Fruit fly (Drosophila melanogaster) whole organism, embryonic: ENCODE data around the gene CG13984.

Experiments used
- Adf1 ChIP-seq: fragments of 200-800 bp; sonication (Bioruptor generic); IDR thresholded peaks from 2 replicates; pipeline ENCODE4 v1.3.6; 2022; ENCODE audit warnings: missing biosample characterization, missing genetic modification characterization
- B-H2 ChIP-seq: fragments of 200-800 bp; sonication (Bioruptor generic); optimal IDR thresholded peaks from 2 replicates; lab custom pipeline; 2018; ENCODE audit warnings: missing biosample characterization, mild to moderate bottlenecking, missing genetic modification characterization
- Bdp1 ChIP-seq: fragments of 200-800 bp; sonication (Bioruptor generic); optimal IDR thresholded peaks from 3 replicates; lab custom pipeline; 2016; ENCODE audit warnings: missing biosample characterization, missing genetic modification characterization
- CG10147 ChIP-seq: fragments of 200-800 bp; sonication (Bioruptor generic); optimal IDR thresholded peaks from 2 replicates; lab custom pipeline; 2019; ENCODE audit warnings: missing biosample characterization, mild to moderate bottlenecking, missing genetic modification characterization, moderate library complexity
- CG10321 ChIP-seq: fragments of 200-800 bp; sonication (Bioruptor generic); IDR thresholded peaks from 2 replicates; pipeline ENCODE4 v1.3.6; 2022; ENCODE audit warnings: missing biosample characterization, missing genetic modification characterization
- CG13775 ChIP-seq: fragments of 200-800 bp; sonication (Bioruptor generic); optimal IDR thresholded peaks from 3 replicates; lab custom pipeline; 2017; ENCODE audit warnings: missing biosample characterization, mild to moderate bottlenecking, missing genetic modification characterization
- CG14710 ChIP-seq: fragments of 200-800 bp; sonication (Bioruptor generic); optimal IDR thresholded peaks from 3 replicates; lab custom pipeline; 2019; ENCODE audit warnings: missing biosample characterization, mild to moderate bottlenecking, missing genetic modification characterization, moderate library complexity
- CG15073 ChIP-seq: fragments of 200-800 bp; sonication (Bioruptor generic); optimal IDR thresholded peaks from 2 replicates; lab custom pipeline; 2016; ENCODE audit warnings: missing biosample characterization, missing genetic modification characterization
- CG15514 ChIP-seq: fragments of 200-800 bp; sonication (Bioruptor generic); optimal IDR thresholded peaks from 3 replicates; lab custom pipeline; 2017; ENCODE audit warnings: missing biosample characterization, missing genetic modification characterization, mild to moderate bottlenecking, moderate library complexity, missing genetic modification reagents
- CG15601 ChIP-seq: fragments of 200-800 bp; sonication (Bioruptor generic); optimal IDR thresholded peaks from 3 replicates; lab custom pipeline; 2019; ENCODE audit warnings: missing biosample characterization, mild to moderate bottlenecking, missing genetic modification characterization, moderate library complexity
- CG1602 ChIP-seq: fragments of 200-800 bp; sonication (Bioruptor generic); optimal IDR thresholded peaks from 3 replicates; lab custom pipeline; 2016; ENCODE audit warnings: missing biosample characterization, missing genetic modification characterization
- CG1647 ChIP-seq: fragments of 200-800 bp; sonication (Bioruptor generic); optimal IDR thresholded peaks from 3 replicates; lab custom pipeline; 2016; ENCODE audit warnings: missing biosample characterization, missing genetic modification characterization
- CG1792 ChIP-seq: fragments of 200-800 bp; sonication (Bioruptor generic); optimal IDR thresholded peaks from 2 replicates; lab custom pipeline; 2016; ENCODE audit warnings: missing biosample characterization, missing genetic modification characterization
- CG18011 ChIP-seq: fragments of 200-800 bp; sonication (Bioruptor generic); optimal IDR thresholded peaks from 2 replicates; lab custom pipeline; 2017; ENCODE audit warnings: missing biosample characterization, missing genetic modification characterization, mild to moderate bottlenecking, moderate library complexity, missing genotype
- CG18599 ChIP-seq: fragments of 200-800 bp; sonication (Bioruptor generic); optimal IDR thresholded peaks from 3 replicates; lab custom pipeline; 2017; ENCODE audit warnings: missing biosample characterization, missing genetic modification characterization, mild to moderate bottlenecking, moderate library complexity, missing genetic modification reagents
- CG2202 ChIP-seq: fragments of 200-800 bp; sonication (Bioruptor generic); optimal IDR thresholded peaks from 2 replicates; lab custom pipeline; 2018; ENCODE audit warnings: missing biosample characterization, mild to moderate bottlenecking, missing genetic modification characterization
- CG3065 ChIP-seq: fragments of 200-800 bp; sonication (Bioruptor generic); optimal IDR thresholded peaks from 2 replicates; lab custom pipeline; 2016; ENCODE audit warnings: missing biosample characterization, missing genetic modification characterization
- CG32532 ChIP-seq: fragments of 200-800 bp; sonication (Bioruptor generic); IDR thresholded peaks from 2 replicates; pipeline ENCODE4 v1.3.6; 2022; ENCODE audit warnings: missing biosample characterization, missing genetic modification characterization
- CG32772 ChIP-seq: fragments of 200-800 bp; sonication (Bioruptor generic); IDR thresholded peaks from 2 replicates; pipeline ENCODE4 v1.3.6; 2022; ENCODE audit warnings: missing biosample characterization, missing genetic modification characterization
- CG5953 ChIP-seq: fragments of 200-800 bp; sonication (Bioruptor generic); IDR thresholded peaks from 2 replicates; pipeline ENCODE4 v1.3.6; 2022; ENCODE audit warnings: missing biosample characterization, missing genetic modification characterization
- CG7357 ChIP-seq: fragments of 200-800 bp; sonication (Bioruptor generic); IDR thresholded peaks from 3 replicates; pipeline ENCODE4 v1.3.6; 2022; ENCODE audit warnings: missing biosample characterization, missing genetic modification characterization
- CG7745 ChIP-seq: fragments of 200-800 bp; sonication (Bioruptor generic); optimal IDR thresholded peaks from 2 replicates; lab custom pipeline; 2018; ENCODE audit warnings: missing biosample characterization, mild to moderate bottlenecking, missing genetic modification characterization, moderate library complexity
- CG9797 ChIP-seq: fragments of 200-800 bp; sonication (Bioruptor generic); optimal IDR thresholded peaks from 3 replicates; lab custom pipeline; 2018; ENCODE audit warnings: missing biosample characterization, mild to moderate bottlenecking, missing genetic modification characterization
- CkIIα-i1 ChIP-seq: fragments of 200-800 bp; sonication (Bioruptor generic); IDR thresholded peaks from 2 replicates; pipeline ENCODE4 v1.3.6; 2022; ENCODE audit warnings: missing biosample characterization, missing genetic modification characterization
- D19B ChIP-seq: fragments of 200-800 bp; sonication (Bioruptor generic); optimal IDR thresholded peaks from 2 replicates; lab custom pipeline; 2017; ENCODE audit warnings: missing biosample characterization, mild to moderate bottlenecking, missing genetic modification characterization
- Doc3 ChIP-seq: fragments of 200-800 bp; sonication (Bioruptor generic); IDR thresholded peaks from 3 replicates; pipeline ENCODE4 v1.3.6; 2022; ENCODE audit warnings: missing biosample characterization, missing genetic modification characterization; ENCODE audit not compliant: partially characterized antibody
- E2f1 ChIP-seq: fragments of 200-800 bp; sonication (Bioruptor generic); IDR thresholded peaks from 2 replicates; pipeline ENCODE4 v1.3.6; 2022; ENCODE audit warnings: missing biosample characterization, missing genetic modification characterization
- Fer3 ChIP-seq: fragments of 200-800 bp; sonication (Bioruptor generic); optimal IDR thresholded peaks from 2 replicates; lab custom pipeline; 2018; ENCODE audit warnings: missing biosample characterization, mild to moderate bottlenecking, missing genetic modification characterization, moderate library complexity
- HLH54F ChIP-seq: fragments of 200-800 bp; sonication (Bioruptor generic); optimal IDR thresholded peaks from 3 replicates; lab custom pipeline; 2016; ENCODE audit warnings: missing biosample characterization, missing genetic modification characterization
- Jarid2 ChIP-seq: fragments of 200-800 bp; sonication (Bioruptor generic); optimal IDR thresholded peaks from 3 replicates; lab custom pipeline; 2017; ENCODE audit warnings: mild to moderate bottlenecking, missing biosample characterization, missing genetic modification reagents, missing genetic modification characterization
- Max ChIP-seq: fragments of 200-800 bp; sonication (Bioruptor generic); optimal IDR thresholded peaks from 2 replicates; lab custom pipeline; 2016; ENCODE audit warnings: missing biosample characterization, mild to moderate bottlenecking, missing genetic modification characterization
- Neu2 ChIP-seq: fragments of 200-800 bp; sonication (Bioruptor generic); optimal IDR thresholded peaks from 3 replicates; lab custom pipeline; 2016; ENCODE audit warnings: missing biosample characterization, missing genetic modification characterization, borderline replicate concordance
- Nf-YB ChIP-seq: fragments of 200-800 bp; sonication (Bioruptor generic); optimal IDR thresholded peaks from 3 replicates; lab custom pipeline; 2019; ENCODE audit warnings: missing biosample characterization, mild to moderate bottlenecking, missing genetic modification characterization, moderate library complexity
- Pdp1 ChIP-seq, 2 experiments: fragments of 200-800 bp; sonication (Bioruptor generic); optimal IDR thresholded peaks; 3 replicates each; lab custom pipeline; 2016; ENCODE audit warnings: missing biosample characterization in 2 of 2, missing genetic modification characterization in 2 of 2, mild to moderate bottlenecking in 1 of 2, moderate library complexity in 1 of 2
- Ptx1 ChIP-seq: fragments of 200-800 bp; sonication (Bioruptor generic); IDR thresholded peaks from 2 replicates; pipeline ENCODE4 v1.3.6; 2022; ENCODE audit warnings: missing biosample characterization, missing genetic modification characterization
- Rx ChIP-seq: fragments of 200-800 bp; sonication (Bioruptor generic); IDR thresholded peaks from 2 replicates; pipeline ENCODE4 v1.3.6; 2022; ENCODE audit warnings: missing biosample characterization, missing genetic modification characterization
- amos ChIP-seq: fragments of 200-800 bp; sonication (Bioruptor generic); IDR thresholded peaks from 2 replicates; pipeline ENCODE4 v1.3.6; 2022; ENCODE audit warnings: missing biosample characterization, missing genetic modification characterization; ENCODE audit not compliant: partially characterized antibody
- ash1 ChIP-seq: fragments of 200-800 bp; sonication (Bioruptor generic); optimal IDR thresholded peaks from 2 replicates; lab custom pipeline; 2018; ENCODE audit warnings: missing biosample characterization, mild to moderate bottlenecking, missing genetic modification characterization
- btn ChIP-seq: fragments of 200-800 bp; sonication (Bioruptor generic); optimal IDR thresholded peaks from 2 replicates; lab custom pipeline; 2016; ENCODE audit warnings: missing biosample characterization, missing genetic modification characterization
- chif ChIP-seq, 2 experiments: fragments of 200-800 bp; sonication (Bioruptor generic); optimal IDR thresholded peaks; 3 replicates each; lab custom pipeline; 2016; ENCODE audit warnings: missing biosample characterization in 2 of 2, missing genetic modification characterization in 2 of 2
- fd102C ChIP-seq: fragments of 200-800 bp; sonication (Bioruptor generic); optimal IDR thresholded peaks from 2 replicates; lab custom pipeline; 2018; ENCODE audit warnings: missing biosample characterization, mild to moderate bottlenecking, missing genetic modification characterization, moderate library complexity
- kah ChIP-seq: fragments of 200-800 bp; sonication (Bioruptor generic); optimal IDR thresholded peaks from 2 replicates; lab custom pipeline; 2018; ENCODE audit warnings: missing biosample characterization, mild to moderate bottlenecking, missing genetic modification characterization
- mirr ChIP-seq: fragments of 200-800 bp; sonication (Bioruptor generic); optimal IDR thresholded peaks from 3 replicates; lab custom pipeline; 2018; ENCODE audit warnings: missing biosample characterization, mild to moderate bottlenecking, missing genetic modification characterization
- pfk ChIP-seq: fragments of 200-800 bp; sonication (Bioruptor generic); optimal IDR thresholded peaks from 2 replicates; lab custom pipeline; 2018; ENCODE audit warnings: missing biosample characterization, mild to moderate bottlenecking, missing genetic modification characterization, moderate library complexity
- pzg ChIP-seq: fragments of 200-800 bp; sonication (Bioruptor generic); optimal IDR thresholded peaks from 3 replicates; lab custom pipeline; 2018; ENCODE audit warnings: missing biosample characterization, mild to moderate bottlenecking, missing genetic modification characterization, moderate library complexity
- row ChIP-seq: fragments of 200-800 bp; sonication (Bioruptor generic); IDR thresholded peaks from 3 replicates; pipeline ENCODE4 v1.3.6; 2022; ENCODE audit warnings: missing biosample characterization, missing genetic modification characterization
- sima ChIP-seq: fragments of 200-800 bp; sonication (Bioruptor generic); optimal IDR thresholded peaks from 2 replicates; lab custom pipeline; 2016; ENCODE audit warnings: missing biosample characterization, missing genetic modification characterization
- sug ChIP-seq: fragments of 200-800 bp; optimal IDR thresholded peaks from 2 replicates; lab custom pipeline; 2019; ENCODE audit warnings: missing biosample characterization, mild to moderate bottlenecking, missing genetic modification characterization, moderate library complexity
- usp ChIP-seq: fragments of >200 bp; optimal IDR thresholded peaks from 2 replicates; lab custom pipeline; 2017; ENCODE audit warnings: missing biosample characterization, missing genetic modification characterization

The CG13984 gene

dm6 chr2L:6343084-6343873 lies 34.7 kb downstream of the CG13984 start (continued):
- TF ChIP-seq CG7357 (GFP tag; lab: Robert Waterston, UW) (no peak), fd102C (GFP tag; lab: Kevin White, UChicago) (no peak), usp (GFP tag; lab: Kevin White, UChicago) (no peak), CG32532 (GFP tag; lab: Robert Waterston, UW) (0 out of 2 replicates have a peak, but pooled peaks have one; percentile 5), Neu2 (GFP tag; lab: Kevin White, UChicago) (peak; percentile 27), sima (GFP tag; lab: Kevin White, UChicago) (no peak), Pdp1 (GFP tag; optimal IDR thresholded peaks at IDR 0.05; lab: Kevin White, UChicago) (peak in 1 of 2 experiments; percentile 99), HLH54F (GFP tag; lab: Kevin White, UChicago) (no peak), CG13775 (GFP tag; lab: Kevin White, UChicago) (no peak), Jarid2 (GFP tag; lab: Kevin White, UChicago) (peak; percentile 19), ash1 (GFP tag; lab: Kevin White, UChicago) (no peak), CG18011 (GFP tag; lab: Kevin White, UChicago) (peak; percentile 98), B-H2 (GFP tag; lab: Kevin White, UChicago) (no peak), CG15073 (GFP tag; lab: Kevin White, UChicago) (no peak), CG32772 (GFP tag; lab: Robert Waterston, UW) (no peak), Rx (GFP tag; lab: Robert Waterston, UW) (no peak), Nf-YB (no peak), Bdp1 (no peak), btn (GFP tag; lab: Kevin White, UChicago) (no peak), CG15601 (peak; percentile 80), Fer3 (tag; lab: Kevin White, UChicago) (no peak), sug (tag; lab: Kevin White, UChicago) (peak; percentile 92), row (GFP tag; lab: Robert Waterston, UW) (peak; percentile 14; the same call in 1 of the 3 replicates), CG1792 (peak; percentile 7), amos (peak; percentile 44; the same call in 1 of the 2 replicates), CG5953 (no peak), CG2202 (no peak), CG1647 (peak; percentile 3), CG10147 (GFP tag; lab: Kevin White, UChicago) (peak; percentile 39), Ptx1 (GFP tag; lab: Robert Waterston, UW) (no peak), Doc3 (GFP tag; lab: Robert Waterston, UW) (no peak), Max (GFP tag; lab: Kevin White, UChicago) (peak; percentile 73), CG9797 (GFP tag; lab: Kevin White, UChicago) (peak; percentile 44), Adf1 (GFP tag; lab: Robert Waterston, UW) (0 out of 2 replicates have a peak, but pooled peaks have one; percentile 9), CG1602 (no peak), E2f1 (GFP tag; lab: Robert Waterston, UW) (no peak), kah (GFP tag; lab: Kevin White, UChicago) (peak; percentile 57), CG3065 (GFP tag; lab: Kevin White, UChicago) (no peak), CkIIα-i1 (no peak), pfk (GFP tag; lab: Kevin White, UChicago) (peak; percentile 13), CG10321 (GFP tag; lab: Robert Waterston, UW) (no peak), pzg (GFP tag; lab: Kevin White, UChicago) (peak; percentile 90), CG7745 (no peak), CG14710 (tag; lab: Kevin White, UChicago) (peak; percentile 21), mirr (GFP tag; lab: Kevin White, UChicago) (peak; percentile 100), CG18599 (GFP tag; lab: Kevin White, UChicago) (peak; percentile 43), chif (GFP tag; optimal IDR thresholded peaks at IDR 0.05; lab: Kevin White, UChicago) (no peak), D19B (peak; percentile 15), CG15514 (GFP tag; lab: Kevin White, UChicago) (peak; percentile 97)
